Worm (Caenorhabditis elegans) whole organism, L4 larva: ENCODE measurements around the gene npr-22.

Experiments
- F10B5.3 ChIP-seq: sonication (generic microtip); optimal IDR thresholded peaks from 2 replicates; lab custom pipeline; 2016; ENCODE audit warnings: mild to moderate bottlenecking, missing genetic modification characterization, missing compliant biosample characterization
- F37D6.2 ChIP-seq: sonication (generic microtip); optimal IDR thresholded peaks from 2 replicates; lab custom pipeline; 2016; ENCODE audit warnings: mild to moderate bottlenecking, missing genetic modification characterization, missing compliant biosample characterization
- F49E8.2 ChIP-seq: sonication (generic microtip); optimal IDR thresholded peaks from 2 replicates; lab custom pipeline; 2016; ENCODE audit warnings: missing compliant biosample characterization, mild to moderate bottlenecking, missing genetic modification characterization, borderline replicate concordance
- T20F7.1 ChIP-seq: fragments of 200-800 bp; sonication (Bioruptor generic); optimal IDR thresholded peaks from 2 replicates; lab custom pipeline; 2018; ENCODE audit warnings: mild to moderate bottlenecking, missing genetic modification characterization, missing compliant biosample characterization
- Y5F2A.4 ChIP-seq: fragments of 200-800 bp; sonication (Bioruptor generic); optimal IDR thresholded peaks from 2 replicates; lab custom pipeline; 2018; ENCODE audit warnings: mild to moderate bottlenecking, missing genetic modification characterization, missing compliant biosample characterization
- Y75B8A.6 ChIP-seq: fragments of 200-800 bp; sonication (Bioruptor generic); IDR thresholded peaks from 2 replicates; pipeline ENCODE4 v1.3.6; 2022; ENCODE audit warnings: missing genetic modification reagents, missing genetic modification characterization, missing compliant biosample characterization
- ZK546.5 ChIP-seq, 2 experiments: sonication (generic microtip); optimal IDR thresholded peaks; 2 replicates each; lab custom pipeline; 2017; ENCODE audit warnings: missing biosample characterization in 2 of 2, missing genetic modification characterization in 2 of 2
- aha-1 ChIP-seq: fragments of 150-350 bp; peaks from one replicate; lab custom pipeline; 2014; ENCODE audit warnings: missing biosample characterization, missing genetic modification characterization
- ama-1 ChIP-seq: fragments of 150-350 bp; optimal IDR thresholded peaks from 2 replicates; lab custom pipeline; 2014; ENCODE audit warnings: inconsistent platforms, mixed read lengths
- attf-4 ChIP-seq: sonication (generic microtip); optimal IDR thresholded peaks from 3 replicates; lab custom pipeline; 2017; ENCODE audit warnings: missing biosample characterization, missing genetic modification characterization
- ceh-20 ChIP-seq: fragments of 200-800 bp; sonication (Bioruptor generic); IDR thresholded peaks from 2 replicates; pipeline ENCODE4 v1.3.6; 2022; ENCODE audit warnings: missing genetic modification reagents, missing genetic modification characterization, missing compliant biosample characterization
- cey-2 ChIP-seq: sonication (generic microtip); optimal IDR thresholded peaks from 3 replicates; lab custom pipeline; 2017; ENCODE audit warnings: missing genetic modification characterization, mild to moderate bottlenecking, missing compliant biosample characterization, antibody characterized with exemption, borderline replicate concordance; ENCODE audit not compliant: insufficient read depth
- daf-16 ChIP-seq, 3 experiments: sonication (generic microtip); optimal IDR thresholded peaks; 2 replicates each; lab custom pipeline; 2016 to 2017; ENCODE audit warnings: missing genetic modification characterization in 3 of 3, missing genetic modification reagents in 3 of 3, mild to moderate bottlenecking in 2 of 3, missing compliant biosample characterization in 2 of 3, missing biosample characterization in 1 of 3, moderate library complexity in 1 of 3
- daf-19 ChIP-seq: fragments of 200-800 bp; sonication (Bioruptor generic); conservative IDR thresholded peaks from 2 replicates; pipeline ENCODE4 v1.3.6; 2022; ENCODE audit warnings: missing genetic modification characterization, missing compliant biosample characterization
- dmd-6 ChIP-seq: fragments of 200-800 bp; sonication (Bioruptor generic); IDR thresholded peaks from 2 replicates; pipeline ENCODE4 v1.3.6; 2022; ENCODE audit warnings: missing genetic modification reagents, missing genetic modification characterization, missing compliant biosample characterization
- dpl-1 ChIP-seq: fragments of 150-350 bp; optimal IDR thresholded peaks from 2 replicates; lab custom pipeline; 2014; ENCODE audit warnings: missing biosample characterization, missing genetic modification reagents, missing genetic modification characterization
- hif-1 ChIP-seq, 2 experiments: sonication (generic microtip); optimal IDR thresholded peaks; 2 replicates each; lab custom pipeline; 2016 to 2017; ENCODE audit warnings: missing compliant biosample characterization in 2 of 2, missing genetic modification characterization in 2 of 2, missing genetic modification reagents in 2 of 2, missing genotype in 2 of 2, mild to moderate bottlenecking in 1 of 2
- hlh-11 ChIP-seq: fragments of 200-800 bp; sonication (Bioruptor generic); optimal IDR thresholded peaks from 2 replicates; lab custom pipeline; 2018; ENCODE audit warnings: mild to moderate bottlenecking, missing genetic modification characterization, missing compliant biosample characterization
- hlh-30 ChIP-seq: sonication (generic microtip); optimal IDR thresholded peaks from 2 replicates; lab custom pipeline; 2017; ENCODE audit warnings: antibody characterized with exemption, mild to moderate bottlenecking, missing genetic modification characterization, missing compliant biosample characterization; ENCODE audit not compliant: insufficient read depth
- hmg-1.1 ChIP-seq: fragments of 200-800 bp; sonication (Bioruptor generic); IDR thresholded peaks from 2 replicates; pipeline ENCODE4 v1.3.6; 2022; ENCODE audit warnings: missing genetic modification reagents, missing genetic modification characterization, missing compliant biosample characterization
- jun-1 ChIP-seq: fragments of 150-350 bp; optimal IDR thresholded peaks from 2 replicates; lab custom pipeline; 2014; ENCODE audit warnings: missing biosample characterization, missing genetic modification reagents, missing genetic modification characterization
- lin-1 ChIP-seq: fragments of 200-800 bp; sonication (Bioruptor generic); IDR thresholded peaks from 2 replicates; pipeline ENCODE4 v1.3.6; 2022; ENCODE audit warnings: missing genetic modification reagents, missing genetic modification characterization, missing compliant biosample characterization
- lin-29 ChIP-seq: fragments of 200-800 bp; sonication (Bioruptor generic); IDR thresholded peaks from 2 replicates; pipeline ENCODE4 v1.3.6; 2022; ENCODE audit warnings: missing genetic modification reagents, missing genetic modification characterization, missing compliant biosample characterization
- lin-38 ChIP-seq: fragments of 200-800 bp; sonication (Bioruptor generic); IDR thresholded peaks from 2 replicates; pipeline ENCODE4 v1.3.6; 2022; ENCODE audit warnings: missing genetic modification reagents, missing genetic modification characterization, missing compliant biosample characterization
- lir-3 ChIP-seq: sonication (generic microtip); optimal IDR thresholded peaks from 2 replicates; lab custom pipeline; 2016; ENCODE audit warnings: mild to moderate bottlenecking, missing genetic modification characterization, missing compliant biosample characterization
- lsy-2 ChIP-seq, 2 experiments: fragments of 150-350 bp in 1 of 2; sonication (generic microtip) in 1 of 2; optimal IDR thresholded peaks; 2 replicates each; lab custom pipeline; 2014 to 2017; ENCODE audit warnings: missing biosample characterization in 2 of 2, missing genetic modification characterization in 2 of 2
- mdl-1 ChIP-seq, 2 experiments: fragments of 150-350 bp in 1 of 2; sonication (generic microtip) in 1 of 2; optimal IDR thresholded peaks; 2 replicates each; lab custom pipeline; 2014 to 2017; ENCODE audit warnings: missing biosample characterization in 2 of 2, missing genetic modification characterization in 2 of 2
- mdt-29 ChIP-seq: fragments of 200-800 bp; sonication (Bioruptor generic); IDR thresholded peaks from 2 replicates; pipeline ENCODE4 v1.3.6; 2022; ENCODE audit warnings: missing genetic modification reagents, missing genetic modification characterization, missing compliant biosample characterization
- mxl-2 ChIP-seq: fragments of 200-800 bp; sonication (Bioruptor generic); conservative IDR thresholded peaks from 2 replicates; pipeline ENCODE4 v1.3.6; 2022; ENCODE audit warnings: missing genetic modification reagents, missing genetic modification characterization, missing compliant biosample characterization
- nhr-11 ChIP-seq: fragments of 150-350 bp; optimal IDR thresholded peaks from 2 replicates; lab custom pipeline; 2014; ENCODE audit warnings: missing biosample characterization, missing genetic modification characterization
- nhr-111 ChIP-seq: fragments of 200-800 bp; sonication (Bioruptor generic); optimal IDR thresholded peaks from 2 replicates; lab custom pipeline; 2018; ENCODE audit warnings: mild to moderate bottlenecking, missing genetic modification characterization, missing compliant biosample characterization
- nhr-237 ChIP-seq: sonication (generic microtip); optimal IDR thresholded peaks from 2 replicates; lab custom pipeline; 2017; ENCODE audit warnings: missing biosample characterization, missing genetic modification characterization
- nhr-28 ChIP-seq: fragments of 150-350 bp; optimal IDR thresholded peaks from 2 replicates; lab custom pipeline; 2014; ENCODE audit warnings: missing biosample characterization, missing genetic modification characterization
- nhr-48 ChIP-seq: sonication (generic microtip); optimal IDR thresholded peaks from 2 replicates; lab custom pipeline; 2016; ENCODE audit warnings: mild to moderate bottlenecking, missing genetic modification characterization, missing compliant biosample characterization
- nhr-77 ChIP-seq: fragments of 150-350 bp; optimal IDR thresholded peaks from 2 replicates; lab custom pipeline; 2014; ENCODE audit warnings: missing biosample characterization, missing genetic modification characterization
- pqm-1 ChIP-seq: sonication (generic microtip); optimal IDR thresholded peaks from 2 replicates; lab custom pipeline; 2017; ENCODE audit warnings: missing biosample characterization, missing genetic modification characterization
- saeg-2 ChIP-seq: fragments of 200-800 bp; sonication (Bioruptor generic); IDR thresholded peaks from 2 replicates; pipeline ENCODE4 v1.3.6; 2022; ENCODE audit warnings: missing genetic modification reagents, missing genetic modification characterization, missing compliant biosample characterization
- set-16 ChIP-seq: fragments of 200-800 bp; sonication (Bioruptor generic); IDR thresholded peaks from 2 replicates; pipeline ENCODE4 v1.3.6; 2022; ENCODE audit warnings: missing genetic modification reagents, missing genetic modification characterization, missing compliant biosample characterization
- spr-1 ChIP-seq: sonication (generic microtip); optimal IDR thresholded peaks from 2 replicates; lab custom pipeline; 2016; ENCODE audit warnings: mild to moderate bottlenecking, missing genetic modification characterization, missing compliant biosample characterization
- spr-3 ChIP-seq: fragments of 200-800 bp; sonication (Bioruptor generic); optimal IDR thresholded peaks from 2 replicates; lab custom pipeline; 2018; ENCODE audit warnings: mild to moderate bottlenecking, missing genetic modification characterization, missing compliant biosample characterization
- tra-1 ChIP-seq: fragments of 200-800 bp; sonication (Bioruptor generic); IDR thresholded peaks from 2 replicates; pipeline ENCODE4 v1.3.6; 2022; ENCODE audit warnings: missing genetic modification reagents, missing genetic modification characterization, missing compliant biosample characterization
- unc-62 ChIP-seq, 3 experiments: fragments of 150-350 bp in 1 of 3; sonication (generic microtip); optimal IDR thresholded peaks in 2 of 3; peaks in 1 of 3; 1 replicate in 1 of 3; 2 replicates in 2 of 3; lab custom pipeline; 2014 to 2017; ENCODE audit warnings: missing biosample characterization in 3 of 3, missing genetic modification characterization in 3 of 3, missing genetic modification reagents in 3 of 3, missing genotype in 1 of 3
- vab-7 ChIP-seq: fragments of 200-800 bp; sonication (Bioruptor generic); IDR thresholded peaks from 2 replicates; pipeline ENCODE4 v1.3.6; 2022; ENCODE audit warnings: missing genetic modification reagents, missing genetic modification characterization, missing compliant biosample characterization

The npr-22 gene

ce11 chrIV:8514546-8514945, 44.7 kb upstream of the npr-22 start:
- peak; percentile 20 for TF ChIP-seq F49E8.2
- no peak for TF ChIP-seq nhr-28 (tag; lab: Kevin White, UChicago)
- no peak for TF ChIP-seq lin-29 (GFP tag; lab: Robert Waterston, UW)
- TF ChIP-seq lin-38 (GFP tag; lab: Robert Waterston, UW), result 0 out of 2 replicates have a peak, but pooled peaks have one; percentile 16

ce11 chrIV:8519949-8520348, 39.3 kb upstream of the npr-22 start:
- TF ChIP-seq unc-62 (GFP tag; optimal IDR thresholded peaks at IDR 0.05 in 1 of 2; lab: Kevin White, UChicago) (peak in 1 of 2 experiments; percentile 95), unc-62 (tag; optimal IDR thresholded peaks at IDR 0.05; lab: Kevin White, UChicago) (no peak), tra-1 (GFP tag; lab: Robert Waterston, UW) (no peak)

ce11 chrIV:8520594-8520993, 38.6 kb upstream of the npr-22 start, which contains the start of gene pkg-2:
pkg-2 (plus strand) TSS chrIV:8520894.
- TF ChIP-seq saeg-2 (GFP tag; lab: Robert Waterston, UW) (no peak), T20F7.1 (no peak), hif-1 (tag; optimal IDR thresholded peaks at IDR 0.05; lab: Kevin White, UChicago) (no peak), ama-1 (no peak), jun-1 (tag; lab: Kevin White, UChicago) (no peak), lin-1 (no peak), vab-7 (GFP tag; lab: Robert Waterston, UW) (no peak), lir-3 (no peak), F10B5.3 (no peak), hmg-1.1 (GFP tag; lab: Robert Waterston, UW) (no peak), set-16 (no peak), dpl-1 (no peak), nhr-77 (no peak), hlh-11 (tag; lab: Kevin White, UChicago) (no peak), ceh-20 (GFP tag; lab: Robert Waterston, UW) (no peak), cey-2 (no peak)

- TF ChIP-seq spr-1 (no peak), daf-19 (GFP tag; lab: Robert Waterston, UW) (no peak), unc-62 (GFP tag; optimal IDR thresholded peaks at IDR 0.05 in 1 of 2; lab: Kevin White, UChicago) (peak in 1 of 2 experiments; percentile 96), unc-62 (tag; optimal IDR thresholded peaks at IDR 0.05; lab: Kevin White, UChicago) (no peak)
Measured at ce11 chrIV:8523981-8524380, 35.3 kb upstream of the npr-22 start.

ce11 chrIV:8526050-8526449, 33.2 kb upstream of the npr-22 start:
- TF ChIP-seq Y75B8A.6 (GFP tag; lab: Robert Waterston, UW), result no peak
- TF ChIP-seq mxl-2, result peak; percentile 94
- no peak for TF ChIP-seq spr-3 (GFP tag; lab: Kevin White, UChicago)
- peak in 1 of 2 experiments; percentile 88 for TF ChIP-seq mdl-1 (tag; optimal IDR thresholded peaks at IDR 0.05; lab: Kevin White, UChicago)
- TF ChIP-seq dmd-6 (GFP tag; lab: Robert Waterston, UW), result peak; percentile 70
- peak; percentile 35 for TF ChIP-seq aha-1 (tag; lab: Kevin White, UChicago)
- no peak for TF ChIP-seq F49E8.2
- TF ChIP-seq F37D6.2, result no peak
- peak in 1 of 2 experiments; percentile 27 for TF ChIP-seq hif-1 (tag; optimal IDR thresholded peaks at IDR 0.05; lab: Kevin White, UChicago)
- TF ChIP-seq nhr-48 (tag; lab: Kevin White, UChicago), result peak; percentile 95
- TF ChIP-seq Y5F2A.4 (GFP tag; lab: Kevin White, UChicago), result no peak
- TF ChIP-seq ZK546.5 (tag; optimal IDR thresholded peaks at IDR 0.05; lab: Kevin White, UChicago), result no peak
- no peak for TF ChIP-seq pqm-1
- no peak for TF ChIP-seq daf-19 (GFP tag; lab: Robert Waterston, UW)
- no peak for TF ChIP-seq nhr-111 (GFP tag; lab: Kevin White, UChicago)
- TF ChIP-seq ceh-20 (GFP tag; lab: Robert Waterston, UW), result no peak
- TF ChIP-seq nhr-11 (tag; lab: Kevin White, UChicago), result peak; percentile 94
- peak in 1 of 2 experiments; percentile 92 for TF ChIP-seq daf-16 (GFP tag; optimal IDR thresholded peaks at IDR 0.05; lab: Kevin White, UChicago)
- TF ChIP-seq daf-16 (tag; optimal IDR thresholded peaks at IDR 0.05; lab: Kevin White, UChicago), result peak; percentile 42
- TF ChIP-seq attf-4 (tag; lab: Kevin White, UChicago), result no peak
- peak; percentile 18 to 84 for TF ChIP-seq lsy-2 (tag; optimal IDR thresholded peaks at IDR 0.05; lab: Kevin White, UChicago)
- no peak for TF ChIP-seq nhr-237 (tag; lab: Kevin White, UChicago)
- TF ChIP-seq hlh-30 (tag; lab: Kevin White, UChicago), result peak; percentile 88
- TF ChIP-seq mdt-29 (GFP tag; lab: Robert Waterston, UW), result peak; percentile 59; the same call in 1 of the 2 replicates
